Fruit fly (Drosophila melanogaster): Measurements from ENCODE around the gene Recs1.

Recs1 gene

DNA sequence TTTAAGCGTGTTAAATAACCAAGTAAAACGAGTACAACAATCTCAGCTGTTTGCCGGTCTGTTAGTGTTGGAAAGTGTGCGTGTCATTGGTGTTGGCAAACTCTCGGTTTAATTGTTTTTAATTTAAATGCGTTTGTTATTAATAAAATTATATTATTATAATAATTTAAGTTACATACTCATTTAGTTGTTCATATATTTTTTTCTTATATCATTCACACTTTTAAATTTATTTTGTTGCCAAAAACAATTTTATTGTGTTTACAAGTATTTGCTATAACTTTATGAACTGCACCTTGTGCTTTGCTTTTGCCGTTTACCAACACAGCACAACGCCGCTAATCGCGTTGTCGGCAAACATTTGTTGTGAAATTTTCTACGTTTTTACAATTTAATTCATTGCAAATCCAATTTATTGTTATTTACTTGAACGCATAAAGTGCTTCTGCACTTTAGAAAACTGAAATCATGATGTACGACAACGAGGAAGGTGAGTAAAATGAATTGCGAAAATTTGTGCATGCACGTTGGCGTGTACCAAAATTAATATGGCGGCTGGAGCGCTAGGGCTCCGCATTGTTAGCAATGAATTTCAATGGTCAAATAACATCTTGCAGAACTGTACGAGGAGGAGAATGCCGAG lies 28.0 kb downstream of the Recs1 start, which contains the start of the genes 140up and Polr2B (continued):
- TF ChIP-seq CG8632 (GFP tag; optimal IDR thresholded peaks at IDR 0.05) (peak; percentile 92), Sox15 (GFP tag; optimal IDR thresholded peaks at IDR 0.05) (peak; percentile 87), Eip75B (GFP tag; optimal IDR thresholded peaks at IDR 0.05) (peak; percentile 78), dac (GFP tag; optimal IDR thresholded peaks at IDR 0.05) (peak; percentile 63), salr (GFP tag; optimal IDR thresholded peaks at IDR 0.05) (peak; percentile 49 to 87), CG6808 (GFP tag; optimal IDR thresholded peaks at IDR 0.05) (no peak), spab (GFP tag; optimal IDR thresholded peaks at IDR 0.05) (no peak), Hr4 (GFP tag; optimal IDR thresholded peaks at IDR 0.05) (peak; percentile 78), CG6163 (GFP tag; IDR thresholded peaks at IDR 0.05) (peak; percentile 87), CG11294 (GFP tag; IDR thresholded peaks at IDR 0.05) (peak; percentile 84; the same call in 1 of the 2 replicates), CG16779 (tag; optimal IDR thresholded peaks at IDR 0.05) (no peak), vri (GFP tag; optimal IDR thresholded peaks at IDR 0.05) (peak; percentile 84), CG34406 (GFP tag; optimal IDR thresholded peaks at IDR 0.05) (peak; percentile 92), Blimp-1 (GFP tag; optimal IDR thresholded peaks at IDR 0.05) (peak; percentile 70), CG32006 (GFP tag; optimal IDR thresholded peaks at IDR 0.05) (peak; percentile 92), topi (GFP tag; optimal IDR thresholded peaks at IDR 0.05) (peak; percentile 86), CG9139 (GFP tag; optimal IDR thresholded peaks at IDR 0.05) (no peak), svp (GFP tag) (peak; percentile 88), CG11902 (GFP tag; optimal IDR thresholded peaks at IDR 0.05) (peak; percentile 88), Lpt (GFP tag; optimal IDR thresholded peaks at IDR 0.05) (peak; percentile 73), fkh (GFP tag; optimal IDR thresholded peaks at IDR 0.05) (peak; percentile 83), CG7368 (GFP tag; optimal IDR thresholded peaks at IDR 0.05) (peak; percentile 88), Hr38 (GFP tag; optimal IDR thresholded peaks at IDR 0.05) (no peak), esn (GFP tag; optimal IDR thresholded peaks at IDR 0.05) (peak; percentile 91), Gug (GFP tag; IDR thresholded peaks at IDR 0.05) (peak; percentile 84), net (GFP tag; optimal IDR thresholded peaks at IDR 0.05) (peak; percentile 82), fd85E (GFP tag; optimal IDR thresholded peaks at IDR 0.05) (peak; percentile 59), CG3032 (tag; optimal IDR thresholded peaks at IDR 0.05) (peak; percentile 93), eg (GFP tag; IDR thresholded peaks at IDR 0.05) (peak; percentile 87), cyc (GFP tag; optimal IDR thresholded peaks at IDR 0.05) (peak; percentile 89)

- no peak for TF ChIP-seq CG4318 (GFP tag; optimal IDR thresholded peaks at IDR 0.05)
- peak; percentile 14 for TF ChIP-seq fd59A (GFP tag; optimal IDR thresholded peaks at IDR 0.05)
- peak; percentile 37 for TF ChIP-seq CG1621 (tag; optimal IDR thresholded peaks at IDR 0.05)
- TF ChIP-seq esn (GFP tag; optimal IDR thresholded peaks at IDR 0.05), result peak; percentile 77
- TF ChIP-seq CG15336 (GFP tag; IDR thresholded peaks at IDR 0.05), result 0 out of 2 replicates have a peak, but pooled peaks have one; percentile 30
- TF ChIP-seq CG11294 (GFP tag; IDR thresholded peaks at IDR 0.05), result no peak
- peak; percentile 67 for TF ChIP-seq acj6 (GFP tag; optimal IDR thresholded peaks at IDR 0.05)
- peak; percentile 70 for TF ChIP-seq cyc (GFP tag; optimal IDR thresholded peaks at IDR 0.05)
- no peak for TF ChIP-seq ss (GFP tag; optimal IDR thresholded peaks at IDR 0.05)
- peak; percentile 38 for TF ChIP-seq vri (GFP tag; optimal IDR thresholded peaks at IDR 0.05)
- TF ChIP-seq Eip75B (GFP tag; optimal IDR thresholded peaks at IDR 0.05), result no peak
- peak; percentile 72 for TF ChIP-seq CG10631 (GFP tag; optimal IDR thresholded peaks at IDR 0.05)
- peak; percentile 35 for TF ChIP-seq CG7368 (GFP tag; optimal IDR thresholded peaks at IDR 0.05)
- TF ChIP-seq Blimp-1 (GFP tag; optimal IDR thresholded peaks at IDR 0.05), result no peak
- TF ChIP-seq Hr4 (GFP tag; optimal IDR thresholded peaks at IDR 0.05), result no peak
- no peak for TF ChIP-seq dac (GFP tag; optimal IDR thresholded peaks at IDR 0.05)
- TF ChIP-seq CG6163 (GFP tag; IDR thresholded peaks at IDR 0.05), result peak; percentile 52; the same call in 1 of the 3 replicates
- TF ChIP-seq CG8119 (GFP tag; IDR thresholded peaks at IDR 0.05), result no peak
- TF ChIP-seq achi (GFP tag; optimal IDR thresholded peaks at IDR 0.05), result peak; percentile 63
- TF ChIP-seq CG32006 (GFP tag; optimal IDR thresholded peaks at IDR 0.05), result no peak
- TF ChIP-seq svp (GFP tag), result peak; percentile 73
- TF ChIP-seq CG8319 (GFP tag; optimal IDR thresholded peaks at IDR 0.05), result peak; percentile 60
- TF ChIP-seq fd85E (GFP tag; optimal IDR thresholded peaks at IDR 0.05), result no peak
- TF ChIP-seq CG6792 (GFP tag; optimal IDR thresholded peaks at IDR 0.05), result peak; percentile 61
- TF ChIP-seq CG11902 (GFP tag; optimal IDR thresholded peaks at IDR 0.05), result peak; percentile 41
- TF ChIP-seq Hr38 (GFP tag; optimal IDR thresholded peaks at IDR 0.05), result no peak
- TF ChIP-seq Met (GFP tag; optimal IDR thresholded peaks at IDR 0.05), result no peak
- TF ChIP-seq eg (GFP tag; IDR thresholded peaks at IDR 0.05), result peak; percentile 42; the same call in 2 of the 3 replicates
- no peak for TF ChIP-seq Ets96B (tag; optimal IDR thresholded peaks at IDR 0.05)
- TF ChIP-seq spab (GFP tag; optimal IDR thresholded peaks at IDR 0.05), result no peak
- TF ChIP-seq pdm3 (GFP tag; optimal IDR thresholded peaks at IDR 0.05), result peak; percentile 70
- peak; percentile 80 for TF ChIP-seq OdsH (GFP tag; optimal IDR thresholded peaks at IDR 0.05)
- TF ChIP-seq Sox102F (GFP tag; optimal IDR thresholded peaks at IDR 0.05), result peak; percentile 60
- TF ChIP-seq Ets21C (GFP tag; optimal IDR thresholded peaks at IDR 0.05), result peak; percentile 39
- peak; percentile 48 for TF ChIP-seq CG34406 (GFP tag; optimal IDR thresholded peaks at IDR 0.05)
Measured at dm6 chr3R:14122347-14122812, 31.2 kb downstream of the Recs1 start, which contains the start of the genes Abi and twf. TSS of gene Abi (minus strand) at chr3R:14122420. TSS of gene twf (plus strand) at chr3R:14122654.
